Fruit fly (Drosophila melanogaster): ENCODE measurements around the gene mus304.

Gene mus304

DNA sequence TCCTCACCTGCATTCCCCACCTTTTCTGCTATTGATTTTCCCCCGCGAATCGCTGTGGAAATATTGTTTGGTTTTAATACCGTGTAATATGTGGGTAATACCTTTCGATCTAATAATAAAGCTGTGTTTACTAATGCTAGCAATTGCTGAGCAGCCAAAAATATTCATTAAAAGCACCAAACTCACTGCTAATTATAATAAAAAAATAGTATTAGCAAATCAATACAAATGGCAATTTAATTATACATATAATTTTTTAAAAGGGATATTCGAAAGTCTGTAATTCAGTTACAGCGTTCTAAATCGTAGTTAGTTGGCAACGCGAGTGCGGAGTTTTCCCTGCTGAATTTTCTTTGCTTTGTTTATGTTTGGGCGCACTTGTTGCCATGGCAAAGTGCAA lies 15.7 kb upstream of the mus304 start (continued):
- TF ChIP-seq CG18599 (GFP tag; optimal IDR thresholded peaks at IDR 0.05), result no peak
- peak; percentile 1 for TF ChIP-seq grau (tag; optimal IDR thresholded peaks at IDR 0.05)
- TF ChIP-seq D19B (GFP tag; optimal IDR thresholded peaks at IDR 0.05), result peak; percentile 76
- no peak for TF ChIP-seq TFAM (GFP tag; optimal IDR thresholded peaks at IDR 0.05)
- TF ChIP-seq CG7556 (GFP tag; optimal IDR thresholded peaks at IDR 0.05), result no peak
- no peak for TF ChIP-seq pan (optimal IDR thresholded peaks at IDR 0.05)
- TF ChIP-seq pan (GFP tag; optimal IDR thresholded peaks at IDR 0.05 in 1 of 2, IDR thresholded peaks at IDR 0.05 in 1 of 2), result peak in 1 of 2 experiments; percentile 12
- TF ChIP-seq Hr51 (GFP tag; optimal IDR thresholded peaks at IDR 0.05), result peak in 1 of 2 experiments; percentile 2
- no peak for TF ChIP-seq gro (GFP tag; optimal IDR thresholded peaks at IDR 0.05)
- no peak for TF ChIP-seq CG2116 (GFP tag; optimal IDR thresholded peaks at IDR 0.05)
- TF ChIP-seq Dek (tag; optimal IDR thresholded peaks at IDR 0.05), result no peak
- no peak for TF ChIP-seq CG10959 (GFP tag; IDR thresholded peaks at IDR 0.05)
- no peak for TF ChIP-seq CG1602 (GFP tag; optimal IDR thresholded peaks at IDR 0.05)
- TF ChIP-seq row (GFP tag; IDR thresholded peaks at IDR 0.05), result peak; percentile 55; the same call in 2 of the 3 replicates
- TF ChIP-seq peb (GFP tag; IDR thresholded peaks at IDR 0.05), result no peak
- no peak for TF ChIP-seq CG11560 (tag; IDR thresholded peaks at IDR 0.05)
- TF ChIP-seq ato (GFP tag; IDR thresholded peaks at IDR 0.05; ENCODE audit: partially characterized antibody), result no peak
- TF ChIP-seq stwl (tag; optimal IDR thresholded peaks at IDR 0.05), result peak; percentile 7
- TF ChIP-seq CG12104 (GFP tag; optimal IDR thresholded peaks at IDR 0.05), result no peak
- TF ChIP-seq CG14014 (GFP tag; IDR thresholded peaks at IDR 0.05), result no peak
- no peak for TF ChIP-seq CG3407 (GFP tag; optimal IDR thresholded peaks at IDR 0.05)
- peak; percentile 18 for TF ChIP-seq dmrt99B (tag; optimal IDR thresholded peaks at IDR 0.05)
- no peak for TF ChIP-seq CG3838 (GFP tag; optimal IDR thresholded peaks at IDR 0.05)
- no peak for TF ChIP-seq Chrac-16 (GFP tag; optimal IDR thresholded peaks at IDR 0.05)
- TF ChIP-seq CG9817 (tag; optimal IDR thresholded peaks at IDR 0.05), result no peak
- TF ChIP-seq Dfd (GFP tag; optimal IDR thresholded peaks at IDR 0.05), result no peak
- TF ChIP-seq CG3847 (GFP tag; IDR thresholded peaks at IDR 0.05), result no peak
- TF ChIP-seq Sox100B (GFP tag; optimal IDR thresholded peaks at IDR 0.05), result no peak
- no peak for TF ChIP-seq CG2202 (tag; optimal IDR thresholded peaks at IDR 0.05)
- no peak for TF ChIP-seq slbo (GFP tag; IDR thresholded peaks at IDR 0.05)
- TF ChIP-seq seq (GFP tag; IDR thresholded peaks at IDR 0.05), result no peak
- TF ChIP-seq CG2678 (tag; optimal IDR thresholded peaks at IDR 0.05), result peak; percentile 18
- TF ChIP-seq Sry-δ (GFP tag; optimal IDR thresholded peaks at IDR 0.05), result no peak
- TF ChIP-seq BEAF-32 (GFP tag; optimal IDR thresholded peaks at IDR 0.05), result no peak
- TF ChIP-seq HLH3B (GFP tag; IDR thresholded peaks at IDR 0.05), result no peak
- no peak for TF ChIP-seq p53 (GFP tag; optimal IDR thresholded peaks at IDR 0.05)
- no peak for TF ChIP-seq CG14710 (tag; optimal IDR thresholded peaks at IDR 0.05)
- no peak for TF ChIP-seq H2.0 (GFP tag; IDR thresholded peaks at IDR 0.05)
- no peak for TF ChIP-seq ssp (GFP tag; IDR thresholded peaks at IDR 0.05)

DNA sequence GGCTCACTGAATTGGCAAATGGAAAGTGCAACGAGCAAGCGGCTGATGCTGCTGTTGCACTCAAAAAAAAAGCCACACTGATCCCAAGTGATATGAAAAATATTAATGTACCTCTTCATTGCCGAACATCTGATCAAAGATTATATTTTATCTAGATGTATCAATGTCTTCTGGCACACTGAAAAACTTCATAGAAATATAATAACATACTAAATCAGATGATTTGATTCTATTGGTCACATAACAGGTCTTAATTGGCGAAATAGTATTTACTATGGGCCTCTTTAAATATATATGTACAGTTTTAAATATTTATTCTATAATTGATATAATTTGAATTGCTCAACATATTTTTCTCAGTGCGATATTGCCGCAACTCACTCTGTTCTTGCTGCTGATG lies 12.9 kb upstream of the mus304 start:
- TF ChIP-seq sc (optimal IDR thresholded peaks at IDR 0.05), result no peak
- TF ChIP-seq sc (GFP tag; optimal IDR thresholded peaks at IDR 0.05), result no peak
- no peak for TF ChIP-seq CG3407 (GFP tag; optimal IDR thresholded peaks at IDR 0.05)
- 0 out of 2 replicates have a peak, but pooled peaks have one; percentile 14 for TF ChIP-seq CG31441 (GFP tag; IDR thresholded peaks at IDR 0.05)
- TF ChIP-seq z (GFP tag; IDR thresholded peaks at IDR 0.05), result no peak
- no peak for TF ChIP-seq H2.0 (GFP tag; IDR thresholded peaks at IDR 0.05)
- no peak for TF ChIP-seq CG17912 (GFP tag; optimal IDR thresholded peaks at IDR 0.05)
- peak; percentile 1 for TF ChIP-seq Oli (tag; optimal IDR thresholded peaks at IDR 0.05)
- no peak for TF ChIP-seq mam (GFP tag; optimal IDR thresholded peaks at IDR 0.05)
- no peak for TF ChIP-seq pnt (GFP tag; optimal IDR thresholded peaks at IDR 0.05)
- TF ChIP-seq cwo (GFP tag; optimal IDR thresholded peaks at IDR 0.05), result no peak
- no peak for TF ChIP-seq ro (GFP tag; IDR thresholded peaks at IDR 0.05)
- TF ChIP-seq CG10321 (GFP tag; IDR thresholded peaks at IDR 0.05), result no peak
- no peak for TF ChIP-seq CG7987 (GFP tag; optimal IDR thresholded peaks at IDR 0.05)
- no peak for TF ChIP-seq vnd (GFP tag; IDR thresholded peaks at IDR 0.05; ENCODE audit: partially characterized antibody)
- no peak for TF ChIP-seq eyg (GFP tag; optimal IDR thresholded peaks at IDR 0.05)
- TF ChIP-seq CG10267 (tag; optimal IDR thresholded peaks at IDR 0.05), result no peak
